Fruit fly (Drosophila melanogaster) whole organism, embryonic: ENCODE results near the gene Acsx3.

Source experiments
- CG11696 ChIP-seq: fragments of 200-800 bp; sonication (Bioruptor generic); IDR thresholded peaks from 2 replicates; pipeline ENCODE4 v1.3.6; 2022; ENCODE audit warnings: missing biosample characterization, missing genetic modification characterization
- CG13624 ChIP-seq: fragments of 200-800 bp; sonication (Bioruptor generic); optimal IDR thresholded peaks from 2 replicates; lab custom pipeline; 2016; ENCODE audit warnings: missing biosample characterization, missing genetic modification characterization
- Dek ChIP-seq: fragments of 200-800 bp; sonication (Bioruptor generic); optimal IDR thresholded peaks from 3 replicates; lab custom pipeline; 2019; ENCODE audit warnings: missing biosample characterization, mild to moderate bottlenecking, missing genetic modification characterization, moderate library complexity
- Hmx ChIP-seq: fragments of 200-800 bp; sonication (Bioruptor generic); optimal IDR thresholded peaks from 2 replicates; lab custom pipeline; 2016; ENCODE audit warnings: missing biosample characterization, missing genetic modification characterization
- Meics ChIP-seq: fragments of 200-800 bp; sonication (Bioruptor generic); optimal IDR thresholded peaks from 2 replicates; lab custom pipeline; 2017; ENCODE audit warnings: missing biosample characterization, mild to moderate bottlenecking, missing genetic modification characterization
- ssp ChIP-seq: fragments of 200-800 bp; sonication (Bioruptor generic); IDR thresholded peaks from 2 replicates; pipeline ENCODE4 v1.3.6; 2022; ENCODE audit warnings: missing biosample characterization, missing genetic modification characterization

DNA sequence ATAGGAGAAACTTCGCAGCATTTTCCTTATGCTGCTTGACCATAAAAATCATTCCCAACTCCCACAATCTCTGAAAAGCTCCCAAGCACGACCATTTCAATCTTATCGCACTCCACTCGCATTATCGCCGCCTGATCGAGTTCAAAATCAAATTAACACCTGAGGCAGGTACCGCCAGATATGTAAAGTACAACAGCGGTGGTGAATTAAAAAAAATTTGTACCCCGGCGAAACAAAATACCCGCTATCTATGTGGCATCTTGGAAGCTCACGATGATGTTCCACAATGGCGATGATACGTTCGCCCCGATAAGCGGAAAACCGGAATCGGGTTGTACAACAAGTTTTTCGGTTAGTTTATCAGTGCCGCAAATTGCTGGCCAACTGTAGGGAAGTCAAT lies 45.3 kb downstream of the Acsx3 start:
- TF ChIP-seq Dek (tag; lab: Kevin White, UChicago): no peak
- TF ChIP-seq Hmx (GFP tag; lab: Kevin White, UChicago): no peak
- no peak for TF ChIP-seq ssp (GFP tag; lab: Robert Waterston, UW)
- no peak for TF ChIP-seq CG11696
- TF ChIP-seq CG13624 (GFP tag; lab: Kevin White, UChicago): no peak
- TF ChIP-seq Meics (GFP tag; lab: Kevin White, UChicago): no peak
